Fruit fly (Drosophila melanogaster) whole organism, embryonic: ENCODE measurements around the gene p38b.
A peak's percentile ranks its signal among the peaks of the same experiment; 100 is the strongest.

Experiments used
- Bteb2 ChIP-seq: fragments of 200-800 bp; sonication (Bioruptor generic); optimal IDR thresholded peaks from 2 replicates; lab custom pipeline; 2016; ENCODE audit warnings: missing biosample characterization, missing genetic modification characterization
- CG10366 ChIP-seq: fragments of 200-800 bp; sonication (Bioruptor generic); IDR thresholded peaks from 2 replicates; pipeline ENCODE4 v1.3.6; 2022; ENCODE audit warnings: missing biosample characterization, missing genetic modification characterization
- CG10959 ChIP-seq: fragments of 200-800 bp; sonication (Bioruptor generic); IDR thresholded peaks from 2 replicates; pipeline ENCODE4 v1.3.6; 2022; ENCODE audit warnings: missing biosample characterization, missing genetic modification characterization
- CG11085 ChIP-seq: fragments of 200-800 bp; sonication (Bioruptor generic); IDR thresholded peaks from 2 replicates; pipeline ENCODE4 v1.3.6; 2022; ENCODE audit warnings: missing biosample characterization, missing genetic modification characterization
- CG12299 ChIP-seq: fragments of 200-800 bp; sonication (Bioruptor generic); optimal IDR thresholded peaks from 2 replicates; lab custom pipeline; 2018; ENCODE audit warnings: missing biosample characterization, mild to moderate bottlenecking, missing genetic modification characterization
- CG14965 ChIP-seq: fragments of 200-800 bp; sonication (Bioruptor generic); optimal IDR thresholded peaks from 2 replicates; lab custom pipeline; 2016; ENCODE audit warnings: missing biosample characterization, missing genetic modification characterization, borderline replicate concordance
- CG15269 ChIP-seq: fragments of 200-800 bp; sonication (Bioruptor generic); optimal IDR thresholded peaks from 2 replicates; lab custom pipeline; 2018; ENCODE audit warnings: missing biosample characterization, mild to moderate bottlenecking, missing genetic modification characterization, moderate library complexity
- CG15696 ChIP-seq: fragments of 200-800 bp; sonication (Bioruptor generic); optimal IDR thresholded peaks from 2 replicates; lab custom pipeline; 2019; ENCODE audit warnings: missing biosample characterization, mild to moderate bottlenecking, missing genetic modification characterization, moderate library complexity
- CG18011 ChIP-seq: fragments of 200-800 bp; sonication (Bioruptor generic); optimal IDR thresholded peaks from 2 replicates; lab custom pipeline; 2017; ENCODE audit warnings: missing biosample characterization, missing genetic modification characterization, mild to moderate bottlenecking, moderate library complexity, missing genotype
- CG18476 ChIP-seq: fragments of 200-800 bp; sonication (Bioruptor generic); optimal IDR thresholded peaks from 2 replicates; lab custom pipeline; 2016; ENCODE audit warnings: missing biosample characterization, mild to moderate bottlenecking, missing genetic modification characterization
- CG2875 ChIP-seq: fragments of 200-800 bp; sonication (Bioruptor generic); optimal IDR thresholded peaks from 2 replicates; lab custom pipeline; 2017; ENCODE audit warnings: missing biosample characterization, mild to moderate bottlenecking, missing genetic modification characterization, missing genetic modification reagents
- CG3281 ChIP-seq: fragments of 200-800 bp; sonication (Bioruptor generic); optimal IDR thresholded peaks from 3 replicates; lab custom pipeline; 2017; ENCODE audit warnings: missing biosample characterization, mild to moderate bottlenecking, missing genetic modification characterization
- CG3407 ChIP-seq: fragments of 200-800 bp; sonication (Bioruptor generic); optimal IDR thresholded peaks from 2 replicates; lab custom pipeline; 2018; ENCODE audit warnings: missing biosample characterization, mild to moderate bottlenecking, missing genetic modification characterization
- CG34422 ChIP-seq: fragments of 200-800 bp; sonication (Bioruptor generic); IDR thresholded peaks from 3 replicates; pipeline ENCODE4 v1.3.6; 2022; ENCODE audit warnings: missing biosample characterization, missing genetic modification characterization
- CG4360 ChIP-seq: fragments of 200-800 bp; sonication (Bioruptor generic); IDR thresholded peaks from 2 replicates; pipeline ENCODE4 v1.3.6; 2022; ENCODE audit warnings: missing biosample characterization, missing genetic modification characterization
- CG43689 ChIP-seq: fragments of 200-800 bp; sonication (Bioruptor generic); IDR thresholded peaks from 2 replicates; pipeline ENCODE4 v1.3.6; 2022; ENCODE audit warnings: missing biosample characterization, missing genetic modification characterization
- CG4730 ChIP-seq: fragments of 200-800 bp; sonication (Bioruptor generic); IDR thresholded peaks from 2 replicates; pipeline ENCODE4 v1.3.6; 2022; ENCODE audit warnings: missing biosample characterization, missing genetic modification characterization
- CG8478 ChIP-seq: fragments of >200 bp; optimal IDR thresholded peaks from 2 replicates; lab custom pipeline; 2018
- CG9437 ChIP-seq: fragments of 200-800 bp; sonication (Bioruptor generic); optimal IDR thresholded peaks from 2 replicates; lab custom pipeline; 2018; ENCODE audit warnings: missing biosample characterization, mild to moderate bottlenecking, missing genetic modification characterization
- Camta ChIP-seq: fragments of 200-800 bp; sonication (Bioruptor generic); optimal IDR thresholded peaks from 2 replicates; lab custom pipeline; 2016; ENCODE audit warnings: missing biosample characterization, missing genetic modification characterization
- Dek ChIP-seq: fragments of 200-800 bp; sonication (Bioruptor generic); optimal IDR thresholded peaks from 3 replicates; lab custom pipeline; 2019; ENCODE audit warnings: missing biosample characterization, mild to moderate bottlenecking, missing genetic modification characterization, moderate library complexity
- Gsc ChIP-seq: fragments of 200-800 bp; sonication (Bioruptor generic); IDR thresholded peaks from 2 replicates; pipeline ENCODE4 v1.3.6; 2022; ENCODE audit warnings: missing biosample characterization, missing genetic modification characterization
- Lhr ChIP-seq: fragments of 200-800 bp; sonication (Bioruptor generic); optimal IDR thresholded peaks from 3 replicates; lab custom pipeline; 2017; ENCODE audit warnings: mild to moderate bottlenecking, missing biosample characterization, missing genetic modification reagents, missing genetic modification characterization
- MTF-1 ChIP-seq: fragments of 200-800 bp; sonication (Bioruptor generic); optimal IDR thresholded peaks from 2 replicates; lab custom pipeline; 2018; ENCODE audit warnings: missing biosample characterization, mild to moderate bottlenecking, missing genetic modification characterization, borderline replicate concordance
- Sox100B ChIP-seq: fragments of 200-800 bp; sonication (Bioruptor generic); optimal IDR thresholded peaks from 3 replicates; lab custom pipeline; 2018; ENCODE audit warnings: missing biosample characterization, mild to moderate bottlenecking, missing genetic modification characterization
- Trl ChIP-seq, 3 experiments: fragments of >200 bp in 2 of 3; fragments of 200-800 bp in 1 of 3; sonication (Bioruptor generic) in 1 of 3; optimal IDR thresholded peaks; 2 replicates in 1 of 3; 3 replicates in 2 of 3; lab custom pipeline; 2016 to 2017; ENCODE audit warnings: missing biosample characterization in 1 of 3, missing genetic modification characterization in 1 of 3
- al ChIP-seq: fragments of 200-800 bp; sonication (Bioruptor generic); IDR thresholded peaks from 2 replicates; pipeline ENCODE4 v1.3.6; 2022; ENCODE audit warnings: missing biosample characterization, missing genetic modification characterization
- az2 ChIP-seq: fragments of 200-800 bp; sonication (Bioruptor generic); optimal IDR thresholded peaks from 3 replicates; lab custom pipeline; 2016; ENCODE audit warnings: missing biosample characterization, missing genetic modification characterization
- cad ChIP-seq: fragments of >200 bp; optimal IDR thresholded peaks from 2 replicates; lab custom pipeline; 2017; ENCODE audit warnings: missing biosample characterization, missing genetic modification characterization
- caup ChIP-seq: fragments of 200-800 bp; sonication (Bioruptor generic); optimal IDR thresholded peaks from 3 replicates; lab custom pipeline; 2017; ENCODE audit warnings: missing biosample characterization, mild to moderate bottlenecking, missing genetic modification characterization, moderate library complexity; ENCODE audit not compliant: severe bottlenecking
- croc ChIP-seq: fragments of 200-800 bp; sonication (Bioruptor generic); conservative IDR thresholded peaks from 3 replicates; pipeline ENCODE4 v1.3.6; 2022; ENCODE audit warnings: missing biosample characterization, missing genetic modification characterization
- dmrt11E ChIP-seq: fragments of 200-800 bp; sonication (Bioruptor generic); optimal IDR thresholded peaks from 3 replicates; lab custom pipeline; 2018; ENCODE audit warnings: missing biosample characterization, mild to moderate bottlenecking, missing genetic modification characterization, moderate library complexity
- eyg ChIP-seq: fragments of 200-800 bp; sonication (Bioruptor generic); optimal IDR thresholded peaks from 3 replicates; lab custom pipeline; 2016; ENCODE audit warnings: missing biosample characterization, missing genetic modification characterization
- fd102C ChIP-seq: fragments of 200-800 bp; sonication (Bioruptor generic); optimal IDR thresholded peaks from 2 replicates; lab custom pipeline; 2018; ENCODE audit warnings: missing biosample characterization, mild to moderate bottlenecking, missing genetic modification characterization, moderate library complexity
- fd64A ChIP-seq: fragments of 200-800 bp; sonication (Bioruptor generic); optimal IDR thresholded peaks from 3 replicates; lab custom pipeline; 2018; ENCODE audit warnings: missing biosample characterization, mild to moderate bottlenecking, missing genetic modification characterization
- gce ChIP-seq: fragments of 200-800 bp; sonication (Bioruptor generic); IDR thresholded peaks from 3 replicates; pipeline ENCODE4 v1.3.6; 2022; ENCODE audit warnings: missing biosample characterization, missing genetic modification characterization
- gcm ChIP-seq: fragments of 200-800 bp; sonication (Bioruptor generic); optimal IDR thresholded peaks from 2 replicates; lab custom pipeline; 2019; ENCODE audit warnings: missing biosample characterization, mild to moderate bottlenecking, missing genetic modification characterization, moderate library complexity
- grn ChIP-seq: fragments of 200-800 bp; sonication (Bioruptor generic); optimal IDR thresholded peaks from 3 replicates; lab custom pipeline; 2017; ENCODE audit warnings: missing biosample characterization, missing genetic modification characterization
- hb ChIP-seq: fragments of 200-800 bp; sonication (Bioruptor generic); IDR thresholded peaks from 3 replicates; pipeline ENCODE4 v1.3.6; 2022; ENCODE audit warnings: missing biosample characterization, missing genetic modification characterization; ENCODE audit not compliant: partially characterized antibody
- hkb ChIP-seq, 2 experiments: fragments of 200-800 bp in 1 of 2; fragments of >200 bp in 1 of 2; sonication (Bioruptor generic) in 1 of 2; IDR thresholded peaks in 1 of 2; optimal IDR thresholded peaks in 1 of 2; 2 replicates each; pipeline versions ENCODE4 v1.3.6 to Lab custom; 2017 to 2022; ENCODE audit warnings: missing biosample characterization in 1 of 2, missing genetic modification characterization in 1 of 2
- inv ChIP-seq: fragments of 200-800 bp; sonication (Bioruptor generic); IDR thresholded peaks from 2 replicates; pipeline ENCODE4 v1.3.6; 2022; ENCODE audit warnings: missing biosample characterization, missing genetic modification characterization; ENCODE audit not compliant: partially characterized antibody
- jumu ChIP-seq: fragments of 200-800 bp; sonication (Bioruptor generic); optimal IDR thresholded peaks from 3 replicates; lab custom pipeline; 2016; ENCODE audit warnings: missing biosample characterization, missing genetic modification characterization
- lmd ChIP-seq: fragments of 200-800 bp; sonication (Bioruptor generic); IDR thresholded peaks from 2 replicates; pipeline ENCODE4 v1.3.6; 2022; ENCODE audit warnings: missing biosample characterization, missing genetic modification characterization
- prd ChIP-seq, 3 experiments: fragments of >200 bp in 2 of 3; fragments of 200-800 bp in 1 of 3; sonication (Bioruptor generic) in 1 of 3; optimal IDR thresholded peaks in 2 of 3; IDR thresholded peaks in 1 of 3; 2 replicates in 2 of 3; 3 replicates in 1 of 3; pipeline versions ENCODE4 v1.3.6 to Lab custom; 2017 to 2022; ENCODE audit warnings: missing biosample characterization in 1 of 3, missing genetic modification characterization in 1 of 3
- sens ChIP-seq: fragments of 200-800 bp; sonication (Bioruptor generic); peaks from one replicate; lab custom pipeline; 2016; ENCODE audit warnings: missing biosample characterization, missing genetic modification characterization
- seq ChIP-seq: fragments of 200-800 bp; sonication (Bioruptor generic); IDR thresholded peaks from 2 replicates; pipeline ENCODE4 v1.3.6; 2022; ENCODE audit warnings: missing biosample characterization, missing genetic modification characterization
- slp2 ChIP-seq: fragments of 200-800 bp; sonication (Bioruptor generic); optimal IDR thresholded peaks from 2 replicates; lab custom pipeline; 2016; ENCODE audit warnings: missing biosample characterization, missing genetic modification characterization

Gene p38b

DNA sequence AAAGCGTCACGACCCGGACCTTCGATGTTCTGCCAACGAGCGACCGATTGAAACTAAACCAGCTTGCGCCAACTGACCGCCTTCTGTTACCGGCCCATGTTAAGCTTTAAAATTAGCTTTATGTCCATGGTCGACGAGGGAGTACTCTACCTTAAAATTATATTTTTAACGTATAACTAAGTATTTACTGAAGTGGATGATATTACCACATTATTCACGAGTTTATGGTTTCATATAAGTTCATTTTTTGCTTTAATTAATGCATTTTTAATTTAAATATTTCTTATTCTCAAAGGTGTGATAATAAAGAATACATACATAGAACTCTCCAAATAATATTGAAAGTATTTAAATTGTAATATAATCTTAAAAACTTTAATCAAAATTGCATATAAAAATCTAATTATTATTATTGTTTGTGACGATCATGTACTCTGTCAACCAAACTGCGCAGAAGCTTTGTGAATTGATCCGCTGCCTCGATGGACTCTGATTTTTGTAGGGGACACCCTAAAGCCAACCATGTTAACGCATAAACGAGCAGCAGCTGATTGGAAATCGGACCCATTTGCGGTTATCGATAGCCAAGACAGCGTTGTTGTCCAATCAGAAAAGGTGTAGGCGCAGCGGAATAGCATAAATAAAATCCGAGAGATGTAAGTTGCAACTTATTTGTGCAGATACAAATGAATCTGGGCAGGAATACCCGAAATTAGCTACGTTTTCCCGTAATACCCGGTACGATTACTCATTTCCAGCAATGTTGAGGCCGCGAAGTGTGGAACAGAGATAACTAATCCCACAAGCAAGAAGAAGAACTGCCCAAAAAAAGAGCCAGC is at the start of gene p38b, which contains the start of gene CG9008 (continued):
- TF ChIP-seq sens (GFP tag; lab: Kevin White, UChicago), result peak; percentile 79
- TF ChIP-seq cad (GFP tag; lab: Kevin White, UChicago), result no peak
- TF ChIP-seq CG4360, result no peak
- TF ChIP-seq CG43689 (GFP tag; lab: Robert Waterston, UW), result no peak
- peak; percentile 46 for TF ChIP-seq CG15696 (tag; lab: Kevin White, UChicago)
- peak; percentile 31 for TF ChIP-seq CG18011
- peak; percentile 82 for TF ChIP-seq caup (GFP tag; lab: Kevin White, UChicago)
- TF ChIP-seq CG10959, result no peak
- no peak for TF ChIP-seq CG11085
- TF ChIP-seq Lhr (GFP tag; lab: Kevin White, UChicago), result no peak
- peak; percentile 87 for TF ChIP-seq Dek (tag; lab: Kevin White, UChicago)
- TF ChIP-seq jumu, result peak; percentile 11
- no peak for TF ChIP-seq CG14965 (GFP tag; lab: Kevin White, UChicago)
- no peak for TF ChIP-seq Bteb2 (GFP tag; lab: Kevin White, UChicago)
- TF ChIP-seq eyg (GFP tag; lab: Kevin White, UChicago), result no peak
- TF ChIP-seq Sox100B (GFP tag; lab: Kevin White, UChicago), result peak; percentile 94
- TF ChIP-seq Gsc, result no peak
- TF ChIP-seq dmrt11E (tag; lab: Kevin White, UChicago), result peak; percentile 69
- TF ChIP-seq lmd (GFP tag; lab: Robert Waterston, UW), result peak; percentile 72
- TF ChIP-seq CG12299 (tag; lab: Kevin White, UChicago), result peak; percentile 69
- TF ChIP-seq al (GFP tag; lab: Robert Waterston, UW), result 0 out of 2 replicates have a peak, but pooled peaks have one; percentile 46
- TF ChIP-seq MTF-1 (GFP tag; lab: Kevin White, UChicago), result no peak
- no peak for TF ChIP-seq Camta
- TF ChIP-seq hb (GFP tag; lab: Robert Waterston, UW), result no peak
- TF ChIP-seq az2, result peak; percentile 79
- TF ChIP-seq fd102C (GFP tag; lab: Kevin White, UChicago), result no peak
- TF ChIP-seq CG15269 (tag; lab: Kevin White, UChicago), result peak; percentile 87
- TF ChIP-seq CG2875 (GFP tag; lab: Kevin White, UChicago), result peak; percentile 14
- TF ChIP-seq CG9437 (GFP tag; lab: Kevin White, UChicago), result peak; percentile 90
- no peak for TF ChIP-seq prd (optimal IDR thresholded peaks at IDR 0.05; lab: Kevin White, UChicago)
- TF ChIP-seq prd (GFP tag; IDR thresholded peaks at IDR 0.05; lab: Robert Waterston, UW), result peak; percentile 73
- no peak for TF ChIP-seq CG8478 (lab: Kevin White, UChicago)
- peak; percentile 56; the same call in 1 of the 2 replicates for TF ChIP-seq CG10366 (GFP tag; lab: Robert Waterston, UW)
- TF ChIP-seq CG34422 (GFP tag; lab: Robert Waterston, UW), result peak; percentile 20; the same call in 2 of the 3 replicates
- no peak; the same call in 1 of the 2 replicates for TF ChIP-seq seq (GFP tag; lab: Robert Waterston, UW)
- peak; percentile 80 for TF ChIP-seq gcm (GFP tag; lab: Kevin White, UChicago)
- no peak for TF ChIP-seq fd64A
- peak; percentile 56 for TF ChIP-seq CG3407 (GFP tag; lab: Kevin White, UChicago)
- peak; percentile 13 for TF ChIP-seq grn (GFP tag; lab: Kevin White, UChicago)
- TF ChIP-seq hkb (optimal IDR thresholded peaks at IDR 0.05; lab: Kevin White, UChicago), result no peak
- peak; percentile 46; the same call in 1 of the 2 replicates for TF ChIP-seq hkb (GFP tag; IDR thresholded peaks at IDR 0.05; lab: Robert Waterston, UW)
- peak; percentile 58 for TF ChIP-seq CG4730 (GFP tag; lab: Robert Waterston, UW)
- TF ChIP-seq croc (GFP tag; lab: Robert Waterston, UW), result peak; percentile 44; the same call in 1 of the 3 replicates
- TF ChIP-seq Trl (optimal IDR thresholded peaks at IDR 0.05; lab: Kevin White, UChicago), result no peak
- no peak for TF ChIP-seq Trl (GFP tag; optimal IDR thresholded peaks at IDR 0.05; lab: Kevin White, UChicago)
- TF ChIP-seq inv (GFP tag; lab: Robert Waterston, UW), result peak; percentile 20; the same call in 1 of the 2 replicates
- TF ChIP-seq gce (GFP tag; lab: Robert Waterston, UW), result no peak
- peak; percentile 72 for TF ChIP-seq CG18476 (GFP tag; lab: Kevin White, UChicago)
- TF ChIP-seq CG3281 (GFP tag; lab: Kevin White, UChicago), result peak; percentile 89
- no peak for TF ChIP-seq slp2
